Worm (Caenorhabditis elegans): ENCODE results near the gene K07E3.2.
A peak's percentile ranks its signal among the peaks of the same experiment; 100 is the strongest.

K07E3.2 gene

ce11 chrX:8083919-8084318, 20.2 kb upstream of the K07E3.2 start, which contains the start of gene K07E3.4 (continued):
- no peak for TF ChIP-seq F55B11.4 (tag; optimal IDR thresholded peaks at IDR 0.05; ENCODE audit: borderline replicate concordance, insufficient read depth)
- 0 out of 2 replicates have a peak, but pooled peaks have one; percentile 23 for TF ChIP-seq Y53G8AR.9 (GFP tag; conservative IDR thresholded peaks at IDR 0.05)
- no peak for TF ChIP-seq ztf-6 (GFP tag; IDR thresholded peaks at IDR 0.05)
- no peak for TF ChIP-seq ztf-18 (tag; optimal IDR thresholded peaks at IDR 0.05)
- TF ChIP-seq tlf-1 (GFP tag; optimal IDR thresholded peaks at IDR 0.05): peak; percentile 19
- TF ChIP-seq ztf-28 (GFP tag; IDR thresholded peaks at IDR 0.05): no peak
- no peak for TF ChIP-seq ceh-40 (GFP tag; IDR thresholded peaks at IDR 0.05)
- peak; percentile 58 for TF ChIP-seq attf-5 (GFP tag; optimal IDR thresholded peaks at IDR 0.05)
- TF ChIP-seq nfya-2 (GFP tag; IDR thresholded peaks at IDR 0.05): no peak
- TF ChIP-seq F23B12.7 (tag; optimal IDR thresholded peaks at IDR 0.05; ENCODE audit: insufficient read depth): no peak
- TF ChIP-seq gei-17 (GFP tag; optimal IDR thresholded peaks at IDR 0.05): peak; percentile 44
- TF ChIP-seq dpl-1 (GFP tag; optimal IDR thresholded peaks at IDR 0.05): no peak
- TF ChIP-seq ztf-26 (tag; optimal IDR thresholded peaks at IDR 0.05): peak; percentile 70
- no peak for TF ChIP-seq K11D2.4 (GFP tag; IDR thresholded peaks at IDR 0.05)
- no peak for TF ChIP-seq tbx-9 (tag; optimal IDR thresholded peaks at IDR 0.05; ENCODE audit: borderline replicate concordance)
- TF ChIP-seq ceh-27 (GFP tag; optimal IDR thresholded peaks at IDR 0.05): peak; percentile 27
- TF ChIP-seq B0035.1 (tag; optimal IDR thresholded peaks at IDR 0.05): no peak
- no peak for TF ChIP-seq nhr-27 (tag; optimal IDR thresholded peaks at IDR 0.05)

- TF ChIP-seq F37B4.10 (GFP tag; IDR thresholded peaks at IDR 0.05) (no peak), Y56A3A.18 (GFP tag; IDR thresholded peaks at IDR 0.05) (no peak), ceh-27 (GFP tag; optimal IDR thresholded peaks at IDR 0.05) (no peak), C17E4.6 (GFP tag; IDR thresholded peaks at IDR 0.05) (no peak), gei-17 (GFP tag; optimal IDR thresholded peaks at IDR 0.05) (no peak), let-607 (tag; optimal IDR thresholded peaks at IDR 0.05) (no peak), attf-3 (GFP tag; conservative IDR thresholded peaks at IDR 0.05) (no peak), hsf-1 (GFP tag; IDR thresholded peaks at IDR 0.05) (no peak)
Measured at ce11 chrX:8084669-8085068, 19.4 kb upstream of the K07E3.2 start.

- TF ChIP-seq bed-1 (GFP tag; IDR thresholded peaks at IDR 0.05) (no peak), dpff-1 (tag; optimal IDR thresholded peaks at IDR 0.05) (no peak), sptf-2 (GFP tag; optimal IDR thresholded peaks at IDR 0.05) (no peak), ceh-79 (tag; optimal IDR thresholded peaks at IDR 0.05) (no peak), pha-4 (tag; optimal IDR thresholded peaks at IDR 0.05) (no peak), F57C9.4 (tag; optimal IDR thresholded peaks at IDR 0.05) (no peak), ceh-27 (GFP tag; optimal IDR thresholded peaks at IDR 0.05) (no peak), him-1 (tag; optimal IDR thresholded peaks at IDR 0.05) (no peak), Y67H2A.10 (GFP tag; conservative IDR thresholded peaks at IDR 0.05) (no peak), nhr-179 (tag; optimal IDR thresholded peaks at IDR 0.05) (no peak)
Measured at ce11 chrX:8086450-8086724, 17.7 kb upstream of the K07E3.2 start, which contains the start of gene dao-3. dao-3 (minus strand) TSS chrX:8086550.

- TF ChIP-seq sptf-2 (GFP tag; optimal IDR thresholded peaks at IDR 0.05): no peak
- TF ChIP-seq lsy-27 (tag; optimal IDR thresholded peaks at IDR 0.05; ENCODE audit: borderline replicate concordance, insufficient read depth): no peak
- TF ChIP-seq F49E8.2 (tag; optimal IDR thresholded peaks at IDR 0.05; ENCODE audit: insufficient read depth): no peak
- TF ChIP-seq hmg-20 (GFP tag; IDR thresholded peaks at IDR 0.05): 0 out of 2 replicates have a peak, but pooled peaks have one; percentile 10
- no peak for TF ChIP-seq ztf-22 (GFP tag; optimal IDR thresholded peaks at IDR 0.05)
- no peak for TF ChIP-seq D2030.7 (GFP tag; IDR thresholded peaks at IDR 0.05)
- TF ChIP-seq nfyb-1 (GFP tag; IDR thresholded peaks at IDR 0.05): 0 out of 2 replicates have a peak, but pooled peaks have one; percentile 17
- TF ChIP-seq let-526 (GFP tag; IDR thresholded peaks at IDR 0.05): 0 out of 2 replicates have a peak, but pooled peaks have one; percentile 18
- peak; percentile 66; the same call in 1 of the 2 replicates for TF ChIP-seq Y53G8AR.9 (GFP tag; conservative IDR thresholded peaks at IDR 0.05)
- 0 out of 2 replicates have a peak, but pooled peaks have one; percentile 9 for TF ChIP-seq ceh-40 (GFP tag; IDR thresholded peaks at IDR 0.05)
- peak; percentile 64; the same call in 1 of the 2 replicates for TF ChIP-seq B0336.3 (GFP tag; IDR thresholded peaks at IDR 0.05)
- TF ChIP-seq snpc-1.3 (tag; optimal IDR thresholded peaks at IDR 0.05; ENCODE audit: insufficient read depth): no peak
Measured at ce11 chrX:8086725-8087641, 17.1 kb upstream of the K07E3.2 start.
